Worm (Caenorhabditis elegans) whole organism, L3 larva: Measurements from ENCODE around the gene str-111.

Experiments
- R02D3.7 ChIP-seq: fragments of 150-350 bp; optimal IDR thresholded peaks from 2 replicates; lab custom pipeline; 2014; ENCODE audit warnings: missing biosample characterization, missing genetic modification characterization
- ZK546.5 ChIP-seq: sonication (generic microtip); optimal IDR thresholded peaks from 2 replicates; lab custom pipeline; 2017; ENCODE audit warnings: missing biosample characterization, missing genetic modification characterization
- ama-1 ChIP-seq: fragments of 150-350 bp; optimal IDR thresholded peaks from 2 replicates; lab custom pipeline; 2018
- ceh-16 ChIP-seq: sonication (generic microtip); optimal IDR thresholded peaks from 2 replicates; lab custom pipeline; 2017; ENCODE audit warnings: missing biosample characterization, missing genetic modification characterization
- ceh-82 ChIP-seq: fragments of 150-350 bp; optimal IDR thresholded peaks from 2 replicates; lab custom pipeline; 2014; ENCODE audit warnings: missing biosample characterization, missing genetic modification characterization
- egl-5 ChIP-seq: fragments of 150-350 bp; optimal IDR thresholded peaks from 2 replicates; lab custom pipeline; 2017; ENCODE audit warnings: missing biosample characterization, missing genetic modification reagents, missing genetic modification characterization, inconsistent platforms
- elt-1 ChIP-seq: fragments of 150-350 bp; optimal IDR thresholded peaks from 2 replicates; lab custom pipeline; 2014; ENCODE audit warnings: missing biosample characterization, missing genetic modification characterization
- elt-2 ChIP-seq: sonication (generic microtip); optimal IDR thresholded peaks from 2 replicates; lab custom pipeline; 2016; ENCODE audit warnings: missing genetic modification reagents, mild to moderate bottlenecking, missing genetic modification characterization, missing compliant biosample characterization
- elt-3 ChIP-seq, 3 experiments: fragments of 150-350 bp in 1 of 3; sonication (generic microtip) in 2 of 3; optimal IDR thresholded peaks; 2 replicates in 2 of 3; 4 replicates in 1 of 3; lab custom pipeline; 2014 to 2017; ENCODE audit warnings: missing biosample characterization in 3 of 3, missing genetic modification characterization in 3 of 3
- fkh-10 ChIP-seq: sonication (generic microtip); optimal IDR thresholded peaks from 2 replicates; lab custom pipeline; 2017; ENCODE audit warnings: missing biosample characterization, missing genetic modification reagents, missing genetic modification characterization
- fkh-2 ChIP-seq: fragments of 150-350 bp; optimal IDR thresholded peaks from 2 replicates; lab custom pipeline; 2014; ENCODE audit warnings: missing biosample characterization, missing genetic modification reagents, missing genetic modification characterization
- hmg-11 ChIP-seq: sonication (generic microtip); optimal IDR thresholded peaks from 2 replicates; lab custom pipeline; 2016; ENCODE audit warnings: missing genetic modification characterization, missing compliant biosample characterization
- jun-1 ChIP-seq: fragments of 150-350 bp; optimal IDR thresholded peaks from 2 replicates; lab custom pipeline; 2014; ENCODE audit warnings: missing biosample characterization, missing genetic modification reagents, missing genetic modification characterization
- lin-39 ChIP-seq: fragments of 150-350 bp; optimal IDR thresholded peaks from 2 replicates; lab custom pipeline; 2018; ENCODE audit warnings: missing biosample characterization, missing genetic modification reagents, missing genetic modification characterization
- lsy-12 ChIP-seq: sonication (generic microtip); optimal IDR thresholded peaks from 2 replicates; lab custom pipeline; 2016; ENCODE audit warnings: mild to moderate bottlenecking, missing genetic modification characterization, missing compliant biosample characterization
- mml-1 ChIP-seq: fragments of 150-350 bp; sonication (generic microtip); optimal IDR thresholded peaks from 3 replicates; lab custom pipeline; 2014; ENCODE audit warnings: missing biosample characterization, missing genetic modification characterization
- nhr-11 ChIP-seq: fragments of 150-350 bp; optimal IDR thresholded peaks from 2 replicates; lab custom pipeline; 2014; ENCODE audit warnings: missing biosample characterization, missing genetic modification characterization
- nhr-12 ChIP-seq: fragments of 150-350 bp; optimal IDR thresholded peaks from 2 replicates; lab custom pipeline; 2014; ENCODE audit warnings: missing biosample characterization, missing genetic modification characterization
- nhr-23 ChIP-seq: fragments of 150-350 bp; optimal IDR thresholded peaks from 2 replicates; lab custom pipeline; 2014; ENCODE audit warnings: missing biosample characterization, missing genetic modification reagents, missing genetic modification characterization
- nhr-237 ChIP-seq: fragments of 150-350 bp; optimal IDR thresholded peaks from 2 replicates; lab custom pipeline; 2014; ENCODE audit warnings: missing biosample characterization, missing genetic modification characterization
- nhr-25 ChIP-seq: sonication (generic microtip); optimal IDR thresholded peaks from 2 replicates; lab custom pipeline; 2017; ENCODE audit warnings: missing biosample characterization, missing genetic modification characterization
- nhr-28 ChIP-seq: fragments of 150-350 bp; optimal IDR thresholded peaks from 2 replicates; lab custom pipeline; 2014; ENCODE audit warnings: missing biosample characterization, missing genetic modification characterization
- nhr-43 ChIP-seq: sonication (generic microtip); optimal IDR thresholded peaks from 2 replicates; lab custom pipeline; 2016; ENCODE audit warnings: mild to moderate bottlenecking, missing genetic modification characterization, missing compliant biosample characterization; ENCODE audit not compliant: poor library complexity, severe bottlenecking
- nhr-67 ChIP-seq: fragments of 150-350 bp; optimal IDR thresholded peaks from 2 replicates; lab custom pipeline; 2014; ENCODE audit warnings: missing biosample characterization, missing genetic modification characterization
- nhr-76 ChIP-seq: fragments of 150-350 bp; sonication (generic microtip); optimal IDR thresholded peaks from 5 replicates; lab custom pipeline; 2014; ENCODE audit warnings: missing biosample characterization, missing genetic modification characterization
- nhr-77 ChIP-seq: fragments of 150-350 bp; optimal IDR thresholded peaks from 2 replicates; lab custom pipeline; 2014; ENCODE audit warnings: missing biosample characterization, missing genetic modification characterization
- pqm-1 ChIP-seq: fragments of 150-350 bp; optimal IDR thresholded peaks from 2 replicates; lab custom pipeline; 2017; ENCODE audit warnings: missing biosample characterization, missing genetic modification characterization, inconsistent platforms
- skn-1 ChIP-seq: fragments of 150-350 bp; optimal IDR thresholded peaks from 2 replicates; lab custom pipeline; 2014; ENCODE audit warnings: missing biosample characterization, missing genetic modification characterization
- snpc-4 ChIP-seq: fragments of 150-350 bp; optimal IDR thresholded peaks from 2 replicates; lab custom pipeline; 2014; ENCODE audit warnings: missing biosample characterization, missing genetic modification characterization
- unc-39 ChIP-seq: sonication (generic microtip); optimal IDR thresholded peaks from 4 replicates; lab custom pipeline; 2017; ENCODE audit warnings: missing biosample characterization, missing genetic modification characterization
- unc-62 ChIP-seq: fragments of 150-350 bp; sonication (generic microtip); optimal IDR thresholded peaks from 4 replicates; lab custom pipeline; 2014; ENCODE audit warnings: missing biosample characterization, missing genetic modification reagents, missing genetic modification characterization
- zag-1 ChIP-seq: fragments of 150-350 bp; optimal IDR thresholded peaks from 2 replicates; lab custom pipeline; 2014; ENCODE audit warnings: missing biosample characterization, missing genetic modification characterization
- ztf-11 ChIP-seq: fragments of 150-350 bp; optimal IDR thresholded peaks from 2 replicates; lab custom pipeline; 2014; ENCODE audit warnings: missing biosample characterization, missing genetic modification characterization
- ztf-4 ChIP-seq: fragments of 150-350 bp; optimal IDR thresholded peaks from 2 replicates; lab custom pipeline; 2014; ENCODE audit warnings: missing biosample characterization, missing genetic modification characterization

The str-111 gene

ce11 chrV:16211713-16212112, 42.8 kb upstream of the str-111 start:
- no peak for TF ChIP-seq skn-1 (tag; lab: Kevin White, UChicago)
- TF ChIP-seq nhr-43 (tag; lab: Kevin White, UChicago), result peak; percentile 26

DNA sequence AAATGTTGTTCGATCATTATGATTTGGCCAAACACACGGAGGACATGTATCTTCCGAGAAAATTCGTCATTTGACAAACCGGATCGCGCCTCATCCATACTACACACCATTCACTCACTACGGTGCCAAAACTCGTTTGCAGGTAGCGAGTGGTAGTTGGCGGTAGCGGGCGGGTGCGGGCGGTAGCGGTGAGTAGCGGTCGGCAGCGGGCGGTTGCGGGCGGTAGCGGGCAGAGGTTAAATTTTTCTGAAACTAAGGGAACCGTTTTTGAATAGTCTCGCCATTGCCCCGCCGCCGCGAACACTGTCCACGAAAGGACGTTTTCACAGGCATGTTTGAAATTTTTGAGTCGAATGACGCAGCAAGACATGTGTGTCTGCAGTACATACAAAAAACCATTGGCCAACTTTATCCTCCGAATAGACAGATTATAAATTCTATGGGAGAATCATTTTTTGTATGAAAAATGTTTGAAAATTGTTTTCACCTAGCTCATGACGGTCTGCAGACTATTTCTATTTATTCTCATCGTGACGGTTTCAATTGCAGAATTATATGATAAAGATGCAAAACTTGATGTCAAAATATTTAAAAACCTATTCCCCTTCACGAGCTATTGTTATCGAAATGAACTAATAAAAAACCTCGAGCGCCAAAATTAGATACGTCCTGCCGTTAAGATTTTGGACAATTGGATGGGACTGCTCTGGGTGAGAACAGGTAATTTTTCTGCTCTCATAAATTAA, 41.5 kb upstream of the str-111 start, which contains the start of gene F11A5.16:
TSS of gene F11A5.16 (plus strand) at position 696 of the 746 bp plus-strand sequence.
- TF ChIP-seq nhr-43 (tag; lab: Kevin White, UChicago) (no peak), nhr-25 (no peak)

DNA sequence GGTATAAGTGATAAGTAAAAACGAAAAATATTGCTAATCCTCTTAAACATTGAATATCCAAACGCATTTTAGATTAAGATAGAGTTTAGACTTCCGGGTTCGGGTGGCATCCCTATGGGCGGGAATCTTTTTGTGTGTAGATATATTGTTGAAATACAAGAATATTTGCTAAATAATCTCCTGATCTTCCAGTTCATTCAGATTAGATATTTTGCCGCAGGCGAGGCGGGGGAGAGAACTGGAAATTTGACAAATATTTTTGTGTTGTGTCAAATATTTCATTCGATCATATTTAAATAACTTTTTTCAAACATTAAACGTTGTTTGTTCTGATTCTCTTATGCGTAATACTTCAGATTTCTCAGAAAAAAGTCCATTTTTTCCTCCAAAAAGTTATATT, 40.9 kb upstream of the str-111 start, which contains the start of gene oac-15:
TSS of gene oac-15 (minus strand) at position 101 of the 400 bp plus-strand sequence.
- TF ChIP-seq nhr-25, result no peak
- TF ChIP-seq lin-39 (tag; lab: Kevin White, UChicago), result no peak
- no peak for TF ChIP-seq elt-1
- no peak for TF ChIP-seq egl-5 (tag; lab: Kevin White, UChicago)
- no peak for TF ChIP-seq nhr-28 (tag; lab: Kevin White, UChicago)
- no peak for TF ChIP-seq mml-1
- no peak for TF ChIP-seq nhr-23 (tag; lab: Kevin White, UChicago)
- no peak for TF ChIP-seq elt-3 (tag; optimal IDR thresholded peaks at IDR 0.05; lab: Kevin White, UChicago)
- TF ChIP-seq snpc-4, result no peak
- no peak for TF ChIP-seq ama-1 (lab: Kevin White, UChicago)
- no peak for TF ChIP-seq hmg-11 (tag; lab: Kevin White, UChicago)
- no peak for TF ChIP-seq lsy-12 (tag; lab: Kevin White, UChicago)
- TF ChIP-seq fkh-2 (tag; lab: Kevin White, UChicago), result no peak
- no peak for TF ChIP-seq ztf-11 (tag; lab: Kevin White, UChicago)
- no peak for TF ChIP-seq nhr-237
- no peak for TF ChIP-seq jun-1 (tag; lab: Kevin White, UChicago)

DNA sequence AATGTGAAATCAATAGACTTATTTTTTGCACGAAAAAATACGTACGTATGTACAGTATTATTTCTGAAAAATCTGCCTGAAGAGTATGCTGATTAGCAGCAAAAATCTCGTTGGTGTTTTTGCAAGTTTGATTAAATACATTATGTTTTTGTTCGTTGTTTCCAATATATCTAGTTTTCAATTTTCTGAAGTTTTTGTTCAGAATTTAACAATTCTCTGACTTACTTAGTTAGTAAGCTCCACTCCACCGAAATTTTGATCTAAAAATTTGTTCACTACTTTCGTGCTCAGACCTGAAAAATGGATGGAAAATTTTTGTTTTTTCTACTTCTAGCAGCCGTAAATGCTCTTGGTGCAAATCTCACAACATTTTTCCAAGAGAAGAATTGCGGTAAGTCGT, 36.0 kb upstream of the str-111 start, which contains the start of gene irld-26:
TSS of gene irld-26 (plus strand) at position 301 of the 400 bp plus-strand sequence.
- TF ChIP-seq nhr-237 (no peak), nhr-77 (no peak), elt-3 (tag; optimal IDR thresholded peaks at IDR 0.05; lab: Kevin White, UChicago) (no peak), ceh-82 (tag; lab: Kevin White, UChicago) (no peak), nhr-11 (tag; lab: Kevin White, UChicago) (no peak), pqm-1 (tag; lab: Kevin White, UChicago) (no peak), nhr-25 (no peak), ztf-4 (tag; lab: Kevin White, UChicago) (no peak), ceh-16 (tag; lab: Kevin White, UChicago) (no peak), nhr-76 (no peak), fkh-2 (tag; lab: Kevin White, UChicago) (no peak), fkh-10 (GFP tag; lab: Kevin White, UChicago) (no peak), hmg-11 (tag; lab: Kevin White, UChicago) (no peak), ZK546.5 (no peak), jun-1 (tag; lab: Kevin White, UChicago) (no peak), R02D3.7 (tag; lab: Kevin White, UChicago) (no peak), elt-2 (tag; lab: Kevin White, UChicago) (no peak)

ce11 chrV:16202618-16203017, 33.7 kb upstream of the str-111 start, which contains the start of gene F11A5.18:
Gene F11A5.18 (plus strand): TSS chrV:16202918.
- no peak for TF ChIP-seq unc-39 (tag; lab: Kevin White, UChicago)
- no peak for TF ChIP-seq nhr-67
- no peak for TF ChIP-seq elt-1
- no peak for TF ChIP-seq nhr-12
- no peak for TF ChIP-seq ceh-82 (tag; lab: Kevin White, UChicago)
- TF ChIP-seq elt-3 (tag; optimal IDR thresholded peaks at IDR 0.05; lab: Kevin White, UChicago), result no peak
- no peak for TF ChIP-seq pqm-1 (tag; lab: Kevin White, UChicago)
- TF ChIP-seq nhr-28 (tag; lab: Kevin White, UChicago), result no peak
- no peak for TF ChIP-seq ztf-4 (tag; lab: Kevin White, UChicago)
- TF ChIP-seq unc-62 (GFP tag; lab: Kevin White, UChicago), result no peak
- no peak for TF ChIP-seq egl-5 (tag; lab: Kevin White, UChicago)
- no peak for TF ChIP-seq nhr-23 (tag; lab: Kevin White, UChicago)
- TF ChIP-seq zag-1, result no peak
